Worm (Caenorhabditis elegans) whole organism, L4/young adult: ENCODE results near the gene C08B11.9.

ENCODE experiments used
- dao-5 ChIP-seq: sonication (generic microtip); optimal IDR thresholded peaks from 2 replicates; lab custom pipeline; 2016; ENCODE audit warnings: missing genotype, missing genetic modification characterization, moderate library complexity, missing compliant biosample characterization
- him-1 ChIP-seq: sonication (generic microtip); optimal IDR thresholded peaks from 2 replicates; lab custom pipeline; 2016; ENCODE audit warnings: missing genotype, missing genetic modification reagents, missing genetic modification characterization, missing compliant biosample characterization

DNA sequence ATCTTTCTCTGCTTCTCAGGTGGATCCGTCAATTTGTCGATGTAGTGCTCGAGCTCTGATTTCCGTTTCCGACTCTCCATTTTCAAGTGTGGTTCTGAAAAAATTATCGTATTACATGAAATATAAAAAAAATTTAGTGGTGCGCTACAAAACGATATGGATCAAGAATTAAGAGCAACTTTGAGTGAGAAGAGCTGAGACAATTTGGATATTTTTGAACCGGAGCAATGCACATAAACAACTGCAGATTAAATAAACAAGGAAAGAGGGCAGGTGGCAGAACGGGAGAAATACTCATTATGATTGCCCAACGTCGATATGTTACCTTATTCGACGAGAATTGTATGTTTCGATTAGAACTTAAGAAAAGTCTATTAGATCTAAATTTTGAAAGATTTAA lies 10.3 kb downstream of the C08B11.9 start, which contains the start of gene swsn-7:
- TF ChIP-seq him-1 (tag; lab: Kevin White, UChicago) (no peak), dao-5 (tag; lab: Kevin White, UChicago) (no peak)
